Fruit fly (Drosophila melanogaster): Measurements from ENCODE around the gene CG15506.

- TF ChIP-seq CG8478 (optimal IDR thresholded peaks at IDR 0.05) = no peak
- no peak for TF ChIP-seq CTCF (optimal IDR thresholded peaks at IDR 0.05)
These were observed 22.1 kb upstream of the CG15506 start for dm6 chr3R:29696359-29696758.
